Worm (Caenorhabditis elegans) whole organism, L3 larva: ENCODE data around the gene kvs-5.
"Not testable (repeated sequence)": the region's sequence is repeated elsewhere in the genome, so short reads cannot be mapped to it uniquely, and the experiment has no call there.

Experiments used
- R02D3.7 ChIP-seq: fragments of 150-350 bp; optimal IDR thresholded peaks from 2 replicates; lab custom pipeline; 2014; ENCODE audit warnings: missing biosample characterization, missing genetic modification characterization
- ZK546.5 ChIP-seq: sonication (generic microtip); optimal IDR thresholded peaks from 2 replicates; lab custom pipeline; 2017; ENCODE audit warnings: missing biosample characterization, missing genetic modification characterization
- ama-1 ChIP-seq: fragments of 150-350 bp; optimal IDR thresholded peaks from 2 replicates; lab custom pipeline; 2018
- ceh-28 ChIP-seq: fragments of 150-350 bp; optimal IDR thresholded peaks from 2 replicates; lab custom pipeline; 2014; ENCODE audit warnings: missing biosample characterization, missing genetic modification reagents, missing genetic modification characterization
- ceh-82 ChIP-seq: fragments of 150-350 bp; optimal IDR thresholded peaks from 2 replicates; lab custom pipeline; 2014; ENCODE audit warnings: missing biosample characterization, missing genetic modification characterization
- ceh-9 ChIP-seq: sonication (generic microtip); optimal IDR thresholded peaks from 2 replicates; lab custom pipeline; 2018; ENCODE audit warnings: missing biosample characterization, missing genetic modification characterization
- egl-27 ChIP-seq: sonication (generic microtip); optimal IDR thresholded peaks from 4 replicates; lab custom pipeline; 2017; ENCODE audit warnings: missing biosample characterization, missing genetic modification reagents, missing genetic modification characterization
- egl-5 ChIP-seq: fragments of 150-350 bp; optimal IDR thresholded peaks from 2 replicates; lab custom pipeline; 2017; ENCODE audit warnings: missing biosample characterization, missing genetic modification reagents, missing genetic modification characterization, inconsistent platforms
- elt-1 ChIP-seq: fragments of 150-350 bp; optimal IDR thresholded peaks from 2 replicates; lab custom pipeline; 2014; ENCODE audit warnings: missing biosample characterization, missing genetic modification characterization
- elt-2 ChIP-seq: sonication (generic microtip); optimal IDR thresholded peaks from 2 replicates; lab custom pipeline; 2016; ENCODE audit warnings: missing genetic modification reagents, mild to moderate bottlenecking, missing genetic modification characterization, missing compliant biosample characterization
- elt-3 ChIP-seq, 3 experiments: fragments of 150-350 bp in 1 of 3; sonication (generic microtip) in 2 of 3; optimal IDR thresholded peaks; 2 replicates in 2 of 3; 4 replicates in 1 of 3; lab custom pipeline; 2014 to 2017; ENCODE audit warnings: missing biosample characterization in 3 of 3, missing genetic modification characterization in 3 of 3
- fkh-2 ChIP-seq: fragments of 150-350 bp; optimal IDR thresholded peaks from 2 replicates; lab custom pipeline; 2014; ENCODE audit warnings: missing biosample characterization, missing genetic modification reagents, missing genetic modification characterization
- hmg-11 ChIP-seq: sonication (generic microtip); optimal IDR thresholded peaks from 2 replicates; lab custom pipeline; 2016; ENCODE audit warnings: missing genetic modification characterization, missing compliant biosample characterization
- jun-1 ChIP-seq: fragments of 150-350 bp; optimal IDR thresholded peaks from 2 replicates; lab custom pipeline; 2014; ENCODE audit warnings: missing biosample characterization, missing genetic modification reagents, missing genetic modification characterization
- lin-15B ChIP-seq: fragments of 150-350 bp; optimal IDR thresholded peaks from 2 replicates; lab custom pipeline; 2014; ENCODE audit warnings: missing biosample characterization, missing genetic modification characterization
- lin-39 ChIP-seq: fragments of 150-350 bp; optimal IDR thresholded peaks from 2 replicates; lab custom pipeline; 2018; ENCODE audit warnings: missing biosample characterization, missing genetic modification reagents, missing genetic modification characterization
- lsy-12 ChIP-seq: sonication (generic microtip); optimal IDR thresholded peaks from 2 replicates; lab custom pipeline; 2016; ENCODE audit warnings: mild to moderate bottlenecking, missing genetic modification characterization, missing compliant biosample characterization
- nfya-1 ChIP-seq: sonication (generic microtip); optimal IDR thresholded peaks from 2 replicates; lab custom pipeline; 2017; ENCODE audit warnings: missing genetic modification characterization, mild to moderate bottlenecking, missing compliant biosample characterization, antibody characterized with exemption, moderate library complexity; ENCODE audit not compliant: insufficient read depth
- nhr-11 ChIP-seq: fragments of 150-350 bp; optimal IDR thresholded peaks from 2 replicates; lab custom pipeline; 2014; ENCODE audit warnings: missing biosample characterization, missing genetic modification characterization
- nhr-23 ChIP-seq: fragments of 150-350 bp; optimal IDR thresholded peaks from 2 replicates; lab custom pipeline; 2014; ENCODE audit warnings: missing biosample characterization, missing genetic modification reagents, missing genetic modification characterization
- nhr-25 ChIP-seq: sonication (generic microtip); optimal IDR thresholded peaks from 2 replicates; lab custom pipeline; 2017; ENCODE audit warnings: missing biosample characterization, missing genetic modification characterization
- nhr-28 ChIP-seq: fragments of 150-350 bp; optimal IDR thresholded peaks from 2 replicates; lab custom pipeline; 2014; ENCODE audit warnings: missing biosample characterization, missing genetic modification characterization
- nhr-67 ChIP-seq: fragments of 150-350 bp; optimal IDR thresholded peaks from 2 replicates; lab custom pipeline; 2014; ENCODE audit warnings: missing biosample characterization, missing genetic modification characterization
- sea-2 ChIP-seq: fragments of 150-350 bp; sonication (generic microtip); optimal IDR thresholded peaks from 4 replicates; lab custom pipeline; 2014; ENCODE audit warnings: missing biosample characterization, missing genetic modification reagents, missing genetic modification characterization
- snpc-4 ChIP-seq: fragments of 150-350 bp; optimal IDR thresholded peaks from 2 replicates; lab custom pipeline; 2014; ENCODE audit warnings: missing biosample characterization, missing genetic modification characterization
- unc-62 ChIP-seq: fragments of 150-350 bp; sonication (generic microtip); optimal IDR thresholded peaks from 4 replicates; lab custom pipeline; 2014; ENCODE audit warnings: missing biosample characterization, missing genetic modification reagents, missing genetic modification characterization
- zag-1 ChIP-seq: fragments of 150-350 bp; optimal IDR thresholded peaks from 2 replicates; lab custom pipeline; 2014; ENCODE audit warnings: missing biosample characterization, missing genetic modification characterization
- ztf-11 ChIP-seq: fragments of 150-350 bp; optimal IDR thresholded peaks from 2 replicates; lab custom pipeline; 2014; ENCODE audit warnings: missing biosample characterization, missing genetic modification characterization

Gene kvs-5

ce11 chrIV:762016-762459, 25.5 kb downstream of the kvs-5 start (continued):
- TF ChIP-seq nhr-28 (no peak), ZK546.5 (tag; lab: Kevin White, UChicago) (no peak)

- no peak for TF ChIP-seq egl-27 (tag; lab: Kevin White, UChicago)
- TF ChIP-seq elt-1 (tag; lab: Kevin White, UChicago): no peak
- TF ChIP-seq ceh-82 (tag; lab: Kevin White, UChicago): no peak
Measured at ce11 chrIV:762486-763376, 26.2 kb downstream of the kvs-5 start.

- TF ChIP-seq elt-2 (tag; lab: Kevin White, UChicago) (no peak), ama-1 (lab: Kevin White, UChicago) (peak; percentile 88), unc-62 (GFP tag; lab: Kevin White, UChicago) (peak; percentile 14), nhr-23 (peak; percentile 23)
Measured at ce11 chrIV:763377-764063, 27.0 kb downstream of the kvs-5 start, which contains the start of gene col-103. col-103 (minus strand) TSS chrIV:763678.

- no peak for TF ChIP-seq jun-1 (tag; lab: Kevin White, UChicago)
- no peak for TF ChIP-seq nhr-11 (tag; lab: Kevin White, UChicago)
- peak; percentile 43 for TF ChIP-seq ceh-28 (tag; lab: Kevin White, UChicago)
- no peak for TF ChIP-seq snpc-4 (tag; lab: Kevin White, UChicago)
- peak; percentile 50 for TF ChIP-seq nhr-23
- no peak for TF ChIP-seq lin-15B (tag; lab: Kevin White, UChicago)
- TF ChIP-seq hmg-11: peak; percentile 12
Measured at ce11 chrIV:768312-768711, 31.8 kb downstream of the kvs-5 start, which contains the start of gene F56B3.2. F56B3.2 (minus strand) TSS chrIV:768584.

- TF ChIP-seq ceh-9 (tag; lab: Kevin White, UChicago); nhr-25; egl-5: not testable (repeated sequence)
Measured at ce11 chrIV:771061-771460, 34.5 kb downstream of the kvs-5 start, which contains the start of gene F56B3.9. F56B3.9 (plus strand) TSS chrIV:771361.

ce11 chrIV:772931-773330, 36.4 kb downstream of the kvs-5 start, which contains the start of gene mrpl-2:
mrpl-2 (plus strand) TSS chrIV:773237.
- TF ChIP-seq lin-15B (tag; lab: Kevin White, UChicago) (peak; percentile 58), zag-1 (tag; lab: Kevin White, UChicago) (no peak)
- TF ChIP-seq, all 47 proteins: peak for 1

ce11 chrIV:773580-773979, 37.0 kb downstream of the kvs-5 start:
- TF ChIP-seq sea-2 (no peak), zag-1 (tag; lab: Kevin White, UChicago) (no peak), lsy-12 (tag; lab: Kevin White, UChicago) (no peak), nhr-67 (tag; lab: Kevin White, UChicago) (no peak), lin-39 (tag; lab: Kevin White, UChicago) (no peak), nhr-28 (no peak), jun-1 (tag; lab: Kevin White, UChicago) (no peak), ZK546.5 (tag; lab: Kevin White, UChicago) (no peak), elt-3 (tag; optimal IDR thresholded peaks at IDR 0.05; lab: Kevin White, UChicago) (no peak), ztf-11 (tag; lab: Kevin White, UChicago) (no peak), fkh-2 (tag; lab: Kevin White, UChicago) (no peak), R02D3.7 (no peak), nfya-1 (tag; lab: Kevin White, UChicago) (no peak)
- TF ChIP-seq, all 47 proteins: peak for 0
